Worm (Caenorhabditis elegans): ENCODE measurements around the gene Y52E8A.2.
A peak's percentile ranks its signal among the peaks of the same experiment; 100 is the strongest.

Y52E8A.2 gene

ce11 chrII:4293027-4293522, 27.6 kb upstream of the Y52E8A.2 start:
- no peak for TF ChIP-seq ztf-29 (GFP tag; IDR thresholded peaks at IDR 0.05)

- TF ChIP-seq T22C8.4 (GFP tag; IDR thresholded peaks at IDR 0.05) (no peak), klf-2 (GFP tag; conservative IDR thresholded peaks at IDR 0.05) (no peak), med-1 (GFP tag; optimal IDR thresholded peaks at IDR 0.05; ENCODE audit: insufficient read depth) (no peak), tab-1 (GFP tag; IDR thresholded peaks at IDR 0.05) (no peak), ztf-29 (GFP tag; IDR thresholded peaks at IDR 0.05) (no peak), ref-1 (GFP tag; conservative IDR thresholded peaks at IDR 0.05) (no peak), cog-1 (tag; optimal IDR thresholded peaks at IDR 0.05) (no peak), ztf-23 (GFP tag; IDR thresholded peaks at IDR 0.05) (no peak), flt-1 (GFP tag; IDR thresholded peaks at IDR 0.05) (no peak)
Measured at ce11 chrII:4294189-4294588, 26.4 kb upstream of the Y52E8A.2 start.

ce11 chrII:4294801-4295200, 25.8 kb upstream of the Y52E8A.2 start, which contains the start of gene rml-4:
rml-4 (plus strand) TSS chrII:4295101.
- TF ChIP-seq klf-2 (GFP tag; conservative IDR thresholded peaks at IDR 0.05) (no peak), T22C8.4 (GFP tag; IDR thresholded peaks at IDR 0.05) (no peak), ref-1 (GFP tag; conservative IDR thresholded peaks at IDR 0.05) (no peak), tab-1 (GFP tag; IDR thresholded peaks at IDR 0.05) (no peak), cog-1 (tag; optimal IDR thresholded peaks at IDR 0.05) (no peak)

- no peak for TF ChIP-seq klf-2 (GFP tag; conservative IDR thresholded peaks at IDR 0.05)
- TF ChIP-seq tab-1 (GFP tag; IDR thresholded peaks at IDR 0.05), result no peak
- no peak for TF ChIP-seq ref-1 (GFP tag; conservative IDR thresholded peaks at IDR 0.05)
- TF ChIP-seq ztf-23 (GFP tag; IDR thresholded peaks at IDR 0.05), result no peak
- TF ChIP-seq flt-1 (GFP tag; IDR thresholded peaks at IDR 0.05), result no peak
- TF ChIP-seq ztf-29 (GFP tag; IDR thresholded peaks at IDR 0.05), result no peak
- TF ChIP-seq cog-1 (tag; optimal IDR thresholded peaks at IDR 0.05), result no peak
- no peak for TF ChIP-seq med-1 (GFP tag; optimal IDR thresholded peaks at IDR 0.05; ENCODE audit: insufficient read depth)
- TF ChIP-seq T22C8.4 (GFP tag; IDR thresholded peaks at IDR 0.05), result no peak
Measured at ce11 chrII:4297259-4297658, 23.4 kb upstream of the Y52E8A.2 start.

- TF ChIP-seq tab-1 (GFP tag; IDR thresholded peaks at IDR 0.05), result no peak
- peak; percentile 77 for TF ChIP-seq ztf-23 (GFP tag; IDR thresholded peaks at IDR 0.05)
- TF ChIP-seq cog-1 (tag; optimal IDR thresholded peaks at IDR 0.05), result peak; percentile 25
- TF ChIP-seq med-1 (GFP tag; optimal IDR thresholded peaks at IDR 0.05; ENCODE audit: insufficient read depth), result no peak
- 0 out of 2 replicates have a peak, but pooled peaks have one; percentile 48 for TF ChIP-seq T22C8.4 (GFP tag; IDR thresholded peaks at IDR 0.05)
- TF ChIP-seq ref-1 (GFP tag; conservative IDR thresholded peaks at IDR 0.05), result no peak
- TF ChIP-seq klf-2 (GFP tag; conservative IDR thresholded peaks at IDR 0.05), result no peak
- TF ChIP-seq ztf-29 (GFP tag; IDR thresholded peaks at IDR 0.05), result no peak
- peak; percentile 83 for TF ChIP-seq flt-1 (GFP tag; IDR thresholded peaks at IDR 0.05)
Measured at ce11 chrII:4299227-4299703, 21.4 kb upstream of the Y52E8A.2 start, which contains the start of gene sco-1. sco-1 (plus strand) TSS chrII:4299653.

ce11 chrII:4301307-4301706, 19.3 kb upstream of the Y52E8A.2 start, which contains the start of gene gtf-2F1:
gtf-2F1 (plus strand) TSS chrII:4301607.
- TF ChIP-seq klf-2 (GFP tag; conservative IDR thresholded peaks at IDR 0.05) (no peak), flt-1 (GFP tag; IDR thresholded peaks at IDR 0.05) (no peak), med-1 (GFP tag; optimal IDR thresholded peaks at IDR 0.05; ENCODE audit: insufficient read depth) (no peak), ztf-23 (GFP tag; IDR thresholded peaks at IDR 0.05) (no peak), T22C8.4 (GFP tag; IDR thresholded peaks at IDR 0.05) (no peak), cog-1 (tag; optimal IDR thresholded peaks at IDR 0.05) (no peak), ztf-29 (GFP tag; IDR thresholded peaks at IDR 0.05) (no peak), tab-1 (GFP tag; IDR thresholded peaks at IDR 0.05) (no peak), ref-1 (GFP tag; conservative IDR thresholded peaks at IDR 0.05) (no peak)

ce11 chrII:4306921-4307630, 13.6 kb upstream of the Y52E8A.2 start, which contains the start of gene Y52E8A.3:
Y52E8A.3 (minus strand) TSS chrII:4306971.
- TF ChIP-seq ref-1 (GFP tag; conservative IDR thresholded peaks at IDR 0.05), result no peak
- TF ChIP-seq flt-1 (GFP tag; IDR thresholded peaks at IDR 0.05), result no peak
- no peak for TF ChIP-seq T22C8.4 (GFP tag; IDR thresholded peaks at IDR 0.05)
- TF ChIP-seq tab-1 (GFP tag; IDR thresholded peaks at IDR 0.05), result no peak
- TF ChIP-seq ztf-29 (GFP tag; IDR thresholded peaks at IDR 0.05), result no peak
- TF ChIP-seq ztf-23 (GFP tag; IDR thresholded peaks at IDR 0.05), result no peak
- no peak for TF ChIP-seq cog-1 (tag; optimal IDR thresholded peaks at IDR 0.05)

ce11 chrII:4309112-4309511, 11.5 kb upstream of the Y52E8A.2 start:
- 0 out of 2 replicates have a peak, but pooled peaks have one; percentile 11 for TF ChIP-seq ztf-23 (GFP tag; IDR thresholded peaks at IDR 0.05)

ce11 chrII:4312115-4312514, 8.5 kb upstream of the Y52E8A.2 start, which contains the start of gene plep-1:
plep-1 (minus strand) TSS chrII:4312215.
- no peak for TF ChIP-seq ztf-29 (GFP tag; IDR thresholded peaks at IDR 0.05)
- no peak for TF ChIP-seq tab-1 (GFP tag; IDR thresholded peaks at IDR 0.05)
- TF ChIP-seq ztf-23 (GFP tag; IDR thresholded peaks at IDR 0.05), result no peak
- TF ChIP-seq flt-1 (GFP tag; IDR thresholded peaks at IDR 0.05), result no peak
- no peak for TF ChIP-seq T22C8.4 (GFP tag; IDR thresholded peaks at IDR 0.05)
- no peak for TF ChIP-seq klf-2 (GFP tag; conservative IDR thresholded peaks at IDR 0.05)
- TF ChIP-seq ref-1 (GFP tag; conservative IDR thresholded peaks at IDR 0.05), result no peak
- TF ChIP-seq med-1 (GFP tag; optimal IDR thresholded peaks at IDR 0.05; ENCODE audit: insufficient read depth), result no peak
- no peak for TF ChIP-seq cog-1 (tag; optimal IDR thresholded peaks at IDR 0.05)

- TF ChIP-seq klf-2 (GFP tag; conservative IDR thresholded peaks at IDR 0.05) (no peak), tab-1 (GFP tag; IDR thresholded peaks at IDR 0.05) (no peak), ref-1 (GFP tag; conservative IDR thresholded peaks at IDR 0.05) (no peak), med-1 (GFP tag; optimal IDR thresholded peaks at IDR 0.05; ENCODE audit: insufficient read depth) (no peak), ztf-23 (GFP tag; IDR thresholded peaks at IDR 0.05) (no peak), ztf-29 (GFP tag; IDR thresholded peaks at IDR 0.05) (no peak), cog-1 (tag; optimal IDR thresholded peaks at IDR 0.05) (no peak), T22C8.4 (GFP tag; IDR thresholded peaks at IDR 0.05) (no peak), flt-1 (GFP tag; IDR thresholded peaks at IDR 0.05) (no peak)
Measured at ce11 chrII:4316011-4316410, 4.6 kb upstream of the Y52E8A.2 start, which contains the start of gene srw-40. srw-40 (minus strand) TSS chrII:4316111.
